Worm (Caenorhabditis elegans) whole organism, late embryonic: ENCODE results near the gene pqn-27.

Source experiments
- C08G9.2 ChIP-seq: sonication (generic microtip); optimal IDR thresholded peaks from 2 replicates; lab custom pipeline; 2016; ENCODE audit warnings: mild to moderate bottlenecking, missing genetic modification characterization, moderate library complexity, missing compliant biosample characterization
- F13H6.1 ChIP-seq: sonication (generic microtip); optimal IDR thresholded peaks from 2 replicates; lab custom pipeline; 2016; ENCODE audit warnings: missing genetic modification characterization, missing compliant biosample characterization
- K02D7.2 ChIP-seq: sonication (generic microtip); optimal IDR thresholded peaks from 2 replicates; lab custom pipeline; 2017; ENCODE audit warnings: mild to moderate bottlenecking, missing genetic modification characterization, missing compliant biosample characterization
- Y22D7AL.16 ChIP-seq: sonication (generic microtip); optimal IDR thresholded peaks from 2 replicates; lab custom pipeline; 2016; ENCODE audit warnings: missing genetic modification characterization, missing compliant biosample characterization
- ahr-1 ChIP-seq: sonication (generic microtip); optimal IDR thresholded peaks from 2 replicates; lab custom pipeline; 2016; ENCODE audit warnings: missing genetic modification characterization, missing compliant biosample characterization
- ama-1 ChIP-seq: fragments of 150-350 bp; optimal IDR thresholded peaks from 2 replicates; lab custom pipeline; 2014
- ceh-14 ChIP-seq: sonication (generic microtip); optimal IDR thresholded peaks from 2 replicates; lab custom pipeline; 2016; ENCODE audit warnings: missing genotype, missing genetic modification characterization, missing compliant biosample characterization
- ceh-18 ChIP-seq: sonication (generic microtip); optimal IDR thresholded peaks from 2 replicates; lab custom pipeline; 2016; ENCODE audit warnings: missing genetic modification characterization, missing compliant biosample characterization
- ceh-19 ChIP-seq: fragments of 200-800 bp; sonication (Bioruptor generic); optimal IDR thresholded peaks from 2 replicates; lab custom pipeline; 2018; ENCODE audit warnings: mild to moderate bottlenecking, missing genetic modification characterization, missing compliant biosample characterization
- ceh-22 ChIP-seq: sonication (generic microtip); optimal IDR thresholded peaks from 2 replicates; lab custom pipeline; 2017; ENCODE audit warnings: missing biosample characterization, missing genetic modification characterization
- ceh-30 ChIP-seq: fragments of 150-350 bp; optimal IDR thresholded peaks from 2 replicates; lab custom pipeline; 2014; ENCODE audit warnings: missing biosample characterization, missing genetic modification characterization
- ceh-48 ChIP-seq: sonication (generic microtip); optimal IDR thresholded peaks from 2 replicates; lab custom pipeline; 2016; ENCODE audit warnings: missing genetic modification characterization, inconsistent platforms, missing compliant biosample characterization
- che-1 ChIP-seq: sonication (generic microtip); optimal IDR thresholded peaks from 2 replicates; lab custom pipeline; 2016; ENCODE audit warnings: mild to moderate bottlenecking, missing genetic modification characterization, missing compliant biosample characterization
- elt-2 ChIP-seq: sonication (generic microtip); optimal IDR thresholded peaks from 2 replicates; lab custom pipeline; 2016; ENCODE audit warnings: missing genetic modification reagents, missing genetic modification characterization, missing compliant biosample characterization
- eyg-1 ChIP-seq: sonication (generic microtip); optimal IDR thresholded peaks from 2 replicates; lab custom pipeline; 2016; ENCODE audit warnings: missing genotype, missing genetic modification characterization, missing compliant biosample characterization
- fax-1 ChIP-seq: sonication (generic microtip); optimal IDR thresholded peaks from 2 replicates; lab custom pipeline; 2016; ENCODE audit warnings: missing genotype, missing genetic modification characterization, missing compliant biosample characterization
- fkh-10 ChIP-seq: fragments of 150-350 bp; optimal IDR thresholded peaks from 2 replicates; lab custom pipeline; 2014; ENCODE audit warnings: missing biosample characterization, missing genetic modification reagents, missing genetic modification characterization
- fkh-6 ChIP-seq: sonication (generic microtip); optimal IDR thresholded peaks from 2 replicates; lab custom pipeline; 2016; ENCODE audit warnings: missing genetic modification characterization, missing compliant biosample characterization
- hlh-15 ChIP-seq: sonication (generic microtip); optimal IDR thresholded peaks from 2 replicates; lab custom pipeline; 2016; ENCODE audit warnings: missing genetic modification characterization, missing compliant biosample characterization
- hlh-30 ChIP-seq: sonication (generic microtip); optimal IDR thresholded peaks from 2 replicates; lab custom pipeline; 2017; ENCODE audit warnings: antibody characterized with exemption, missing genetic modification characterization, missing compliant biosample characterization; ENCODE audit not compliant: insufficient read depth
- lim-6 ChIP-seq: sonication (generic microtip); optimal IDR thresholded peaks from 2 replicates; lab custom pipeline; 2016; ENCODE audit warnings: missing genetic modification characterization, missing compliant biosample characterization
- madf-2 ChIP-seq: sonication (generic microtip); optimal IDR thresholded peaks from 2 replicates; lab custom pipeline; 2017; ENCODE audit warnings: missing genetic modification characterization, missing compliant biosample characterization
- nfya-1 ChIP-seq: sonication (generic microtip); optimal IDR thresholded peaks from 2 replicates; lab custom pipeline; 2017; ENCODE audit warnings: missing genetic modification characterization, mild to moderate bottlenecking, missing compliant biosample characterization, antibody characterized with exemption, moderate library complexity
- nhr-11 ChIP-seq: fragments of 150-350 bp; optimal IDR thresholded peaks from 2 replicates; lab custom pipeline; 2014; ENCODE audit warnings: missing biosample characterization, missing genetic modification characterization
- nhr-232 ChIP-seq: sonication (generic microtip); optimal IDR thresholded peaks from 2 replicates; lab custom pipeline; 2016; ENCODE audit warnings: missing genetic modification characterization, missing compliant biosample characterization
- npax-4 ChIP-seq: sonication (generic microtip); optimal IDR thresholded peaks from 2 replicates; lab custom pipeline; 2016; ENCODE audit warnings: missing genetic modification characterization, missing compliant biosample characterization
- pag-3 ChIP-seq: sonication (generic microtip); optimal IDR thresholded peaks from 2 replicates; lab custom pipeline; 2016; ENCODE audit warnings: missing compliant biosample characterization, missing genetic modification characterization, borderline replicate concordance
- pax-1 ChIP-seq: fragments of 150-350 bp; optimal IDR thresholded peaks from 2 replicates; lab custom pipeline; 2014; ENCODE audit warnings: missing biosample characterization, missing genetic modification characterization
- pha-4 ChIP-seq: fragments of 150-350 bp; optimal IDR thresholded peaks from 2 replicates; lab custom pipeline; 2018; ENCODE audit warnings: missing biosample characterization, missing genetic modification reagents, missing genetic modification characterization
- pqm-1 ChIP-seq: sonication (generic microtip); optimal IDR thresholded peaks from 2 replicates; lab custom pipeline; 2016; ENCODE audit warnings: missing genetic modification characterization, missing compliant biosample characterization
- pros-1 ChIP-seq: fragments of 150-350 bp; optimal IDR thresholded peaks from 2 replicates; lab custom pipeline; 2014; ENCODE audit warnings: missing biosample characterization, missing genetic modification reagents, missing genetic modification characterization
- rnt-1 ChIP-seq: sonication (generic microtip); optimal IDR thresholded peaks from 2 replicates; lab custom pipeline; 2016; ENCODE audit warnings: missing genetic modification characterization, missing compliant biosample characterization
- sox-4 ChIP-seq: sonication (generic microtip); optimal IDR thresholded peaks from 2 replicates; lab custom pipeline; 2017; ENCODE audit warnings: mild to moderate bottlenecking, missing genetic modification characterization, inconsistent platforms, missing compliant biosample characterization
- tbx-2 ChIP-seq: sonication (generic microtip); optimal IDR thresholded peaks from 2 replicates; lab custom pipeline; 2016; ENCODE audit warnings: missing genetic modification characterization, missing compliant biosample characterization
- tbx-7 ChIP-seq: sonication (generic microtip); optimal IDR thresholded peaks from 2 replicates; lab custom pipeline; 2016; ENCODE audit warnings: missing genotype, missing genetic modification characterization, missing compliant biosample characterization
- unc-42 ChIP-seq: sonication (generic microtip); optimal IDR thresholded peaks from 2 replicates; lab custom pipeline; 2016; ENCODE audit warnings: missing genotype, missing genetic modification characterization, missing compliant biosample characterization
- unc-55 ChIP-seq: sonication (generic microtip); optimal IDR thresholded peaks from 2 replicates; lab custom pipeline; 2017; ENCODE audit warnings: missing biosample characterization, missing genetic modification reagents, missing genetic modification characterization

The pqn-27 gene

ce11 chrII:13495718-13496117 is 35.3 kb upstream of the pqn-27 start, which contains the start of gene drr-1:
TSS of gene drr-1 (minus strand) at chrII:13495900.
- TF ChIP-seq elt-2 (tag; lab: Kevin White, UChicago) (peak; percentile 58), ceh-18 (tag; lab: Kevin White, UChicago) (no peak)

- TF ChIP-seq madf-2 (no peak), hlh-15 (tag; lab: Kevin White, UChicago) (no peak), ceh-48 (tag; lab: Kevin White, UChicago) (no peak), nfya-1 (tag; lab: Kevin White, UChicago) (peak; percentile 9), Y22D7AL.16 (no peak), unc-42 (peak; percentile 68)
These were observed 34.3 kb upstream of the pqn-27 start for ce11 chrII:13494762-13495161.

ce11 chrII:13494175-13494650 is 33.8 kb upstream of the pqn-27 start, which contains the start of gene ndua-7:
TSS of gene ndua-7 (minus strand) at chrII:13494600.
- TF ChIP-seq fkh-10 (GFP tag; lab: Kevin White, UChicago) (no peak), nhr-11 (tag; lab: Kevin White, UChicago) (no peak)
- TF ChIP-seq, all 69 proteins: peak for 0

ce11 chrII:13492948-13493347 is 32.5 kb upstream of the pqn-27 start, which contains the start of gene F45H10.2:
TSS of gene F45H10.2 (minus strand) at chrII:13493048.
- TF ChIP-seq ceh-30 (tag; lab: Kevin White, UChicago), result no peak
- no peak for TF ChIP-seq rnt-1
- TF ChIP-seq nhr-232 (tag; lab: Kevin White, UChicago), result no peak
- no peak for TF ChIP-seq tbx-7 (tag; lab: Kevin White, UChicago)
- no peak for TF ChIP-seq pros-1
- no peak for TF ChIP-seq npax-4 (tag; lab: Kevin White, UChicago)
- no peak for TF ChIP-seq hlh-30
- TF ChIP-seq pag-3 (tag; lab: Kevin White, UChicago), result no peak

- TF ChIP-seq ceh-22 (tag; lab: Kevin White, UChicago) (no peak), hlh-15 (tag; lab: Kevin White, UChicago) (no peak), nfya-1 (tag; lab: Kevin White, UChicago) (no peak), eyg-1 (tag; lab: Kevin White, UChicago) (no peak), C08G9.2 (tag; lab: Kevin White, UChicago) (no peak), ceh-19 (GFP tag; lab: Kevin White, UChicago) (no peak), fax-1 (tag; lab: Kevin White, UChicago) (no peak), ama-1 (lab: Kevin White, UChicago) (no peak), pax-1 (tag; lab: Kevin White, UChicago) (no peak), che-1 (tag; lab: Kevin White, UChicago) (no peak), lim-6 (no peak), ahr-1 (tag; lab: Kevin White, UChicago) (no peak), sox-4 (no peak), pqm-1 (tag; lab: Kevin White, UChicago) (no peak)
- TF ChIP-seq, all 69 proteins: peak for 0
These were observed 30.9 kb upstream of the pqn-27 start, which contains the start of gene alh-7 for ce11 chrII:13491254-13491889. TSS of gene alh-7 (minus strand) at chrII:13491786.

- no peak for TF ChIP-seq tbx-2 (tag; lab: Kevin White, UChicago)
- TF ChIP-seq ceh-30 (tag; lab: Kevin White, UChicago), result no peak
- TF ChIP-seq pha-4 (tag; lab: Kevin White, UChicago), result no peak
- TF ChIP-seq rnt-1, result no peak
- no peak for TF ChIP-seq unc-55
- TF ChIP-seq K02D7.2, result no peak
- no peak for TF ChIP-seq F13H6.1
- no peak for TF ChIP-seq ceh-14
- TF ChIP-seq fkh-6 (tag; lab: Kevin White, UChicago), result no peak
- no peak for TF ChIP-seq sox-4
These were observed 29.5 kb upstream of the pqn-27 start for ce11 chrII:13489896-13490295.
